Worm (Caenorhabditis elegans) whole organism, mixed stage, embryonic: ENCODE results near the gene vms-1.

Experiments
- M03D4.4 ChIP-seq: sonication (generic microtip); optimal IDR thresholded peaks from 2 replicates; lab custom pipeline; 2017; ENCODE audit warnings: mild to moderate bottlenecking, missing genetic modification characterization, missing compliant biosample characterization
- blmp-1 ChIP-seq: fragments of 150-350 bp; optimal IDR thresholded peaks from 2 replicates; lab custom pipeline; 2014; ENCODE audit warnings: missing biosample characterization, missing genetic modification characterization
- ceh-83 ChIP-seq: fragments of 200-800 bp; sonication (Bioruptor generic); optimal IDR thresholded peaks from 2 replicates; lab custom pipeline; 2018; ENCODE audit warnings: mild to moderate bottlenecking, missing genetic modification characterization, missing compliant biosample characterization
- hlh-1 ChIP-seq: fragments of 150-350 bp; optimal IDR thresholded peaks from 2 replicates; lab custom pipeline; 2014; ENCODE audit warnings: missing biosample characterization, missing genetic modification reagents, missing genetic modification characterization
- lin-13 ChIP-seq: fragments of 150-350 bp; optimal IDR thresholded peaks from 2 replicates; lab custom pipeline; 2014; ENCODE audit warnings: missing biosample characterization, missing genetic modification characterization
- lin-32 ChIP-seq: fragments of 200-800 bp; sonication (Bioruptor generic); optimal IDR thresholded peaks from 2 replicates; lab custom pipeline; 2018; ENCODE audit warnings: mild to moderate bottlenecking, missing genetic modification characterization, missing compliant biosample characterization
- mls-2 ChIP-seq: sonication (generic microtip); optimal IDR thresholded peaks from 2 replicates; lab custom pipeline; 2016; ENCODE audit warnings: mild to moderate bottlenecking, missing genetic modification characterization, moderate library complexity, missing compliant biosample characterization
- nhr-12 ChIP-seq: fragments of 150-350 bp; optimal IDR thresholded peaks from 2 replicates; lab custom pipeline; 2014; ENCODE audit warnings: missing biosample characterization, missing genetic modification characterization
- nhr-2 ChIP-seq: fragments of 150-350 bp; optimal IDR thresholded peaks from 2 replicates; lab custom pipeline; 2014; ENCODE audit warnings: missing biosample characterization, missing genetic modification characterization
- nhr-237 ChIP-seq: fragments of 150-350 bp; optimal IDR thresholded peaks from 2 replicates; lab custom pipeline; 2014; ENCODE audit warnings: missing biosample characterization, missing genetic modification characterization
- pha-4 ChIP-seq: fragments of 150-350 bp; optimal IDR thresholded peaks from 2 replicates; lab custom pipeline; 2018; ENCODE audit warnings: missing biosample characterization, missing genetic modification reagents, missing genetic modification characterization
- sem-2 ChIP-seq: fragments of 200-800 bp; sonication (Bioruptor generic); optimal IDR thresholded peaks from 2 replicates; lab custom pipeline; 2018; ENCODE audit warnings: mild to moderate bottlenecking, missing genetic modification characterization, missing compliant biosample characterization
- snpc-4 ChIP-seq: fragments of 150-350 bp; optimal IDR thresholded peaks from 2 replicates; lab custom pipeline; 2014; ENCODE audit warnings: missing biosample characterization, missing genetic modification characterization
- sptf-1 ChIP-seq: sonication (generic microtip); optimal IDR thresholded peaks from 2 replicates; lab custom pipeline; 2017; ENCODE audit warnings: mild to moderate bottlenecking, missing genetic modification characterization, moderate library complexity, missing compliant biosample characterization
- unc-120 ChIP-seq: sonication (generic microtip); optimal IDR thresholded peaks from 2 replicates; lab custom pipeline; 2017; ENCODE audit warnings: missing genetic modification characterization, missing compliant biosample characterization; ENCODE audit not compliant: poor library complexity, severe bottlenecking

Gene vms-1

DNA sequence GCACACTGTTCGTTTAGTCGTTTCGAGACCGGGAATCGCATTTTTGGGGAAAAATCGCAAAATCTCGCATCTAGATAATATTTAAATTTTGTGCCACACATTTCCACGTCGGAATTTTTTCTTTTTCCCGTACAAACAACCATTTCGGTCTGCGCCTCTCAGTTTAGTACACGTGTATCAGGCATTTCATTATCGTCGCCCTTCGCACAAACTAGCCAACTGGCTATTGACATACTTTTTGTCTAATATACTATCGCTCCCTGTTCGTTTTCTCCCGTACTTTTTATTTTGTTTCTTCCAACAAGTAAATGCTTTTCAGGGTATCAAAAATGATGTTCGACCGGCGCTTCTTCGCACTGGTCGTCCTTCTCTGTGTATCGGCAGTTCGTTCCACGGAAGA is 45.0 kb downstream of the vms-1 start, which contains the start of gene C14B9.2:
Gene C14B9.2 (plus strand): TSS at position 320 of the 400 bp plus-strand sequence.
- TF ChIP-seq nhr-12 (tag; lab: Kevin White, UChicago): no peak
- TF ChIP-seq lin-32 (GFP tag; lab: Kevin White, UChicago): no peak
- no peak for TF ChIP-seq ceh-83 (GFP tag; lab: Kevin White, UChicago)
- TF ChIP-seq blmp-1 (tag; lab: Kevin White, UChicago): no peak
- no peak for TF ChIP-seq unc-120 (tag; lab: Kevin White, UChicago)
- no peak for TF ChIP-seq M03D4.4
- TF ChIP-seq nhr-2 (tag; lab: Kevin White, UChicago): no peak
- TF ChIP-seq sptf-1 (tag; lab: Kevin White, UChicago): no peak

DNA sequence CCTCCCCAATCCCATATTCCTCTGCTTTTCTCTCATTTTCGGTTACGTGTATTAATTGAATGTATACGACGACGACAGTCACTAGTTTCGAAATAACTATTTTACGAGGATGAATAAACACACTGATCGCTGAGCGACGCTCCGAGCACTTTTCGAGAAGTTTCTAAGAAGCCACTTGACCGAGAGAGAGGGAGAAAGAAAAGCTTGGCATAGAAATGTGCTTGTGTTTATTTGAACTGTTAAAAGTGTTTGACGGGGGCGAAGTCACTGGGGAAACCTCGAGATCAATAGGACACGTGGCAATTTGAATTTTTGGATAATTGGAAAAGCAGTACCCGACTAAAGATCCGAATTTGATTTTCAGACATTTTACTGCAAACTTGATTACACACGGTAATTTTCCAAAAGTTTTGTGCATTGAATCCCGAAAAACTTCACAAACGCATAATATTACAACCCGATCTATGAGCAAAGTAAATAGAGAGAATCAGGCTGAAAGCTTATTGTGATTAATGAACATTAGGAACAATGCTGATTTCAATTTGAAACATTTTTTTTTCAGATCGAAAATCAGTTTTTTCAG is 48.3 kb downstream of the vms-1 start:
- TF ChIP-seq pha-4 (tag; lab: Kevin White, UChicago): peak; percentile 68
- TF ChIP-seq lin-13 (tag; lab: Kevin White, UChicago): no peak

DNA sequence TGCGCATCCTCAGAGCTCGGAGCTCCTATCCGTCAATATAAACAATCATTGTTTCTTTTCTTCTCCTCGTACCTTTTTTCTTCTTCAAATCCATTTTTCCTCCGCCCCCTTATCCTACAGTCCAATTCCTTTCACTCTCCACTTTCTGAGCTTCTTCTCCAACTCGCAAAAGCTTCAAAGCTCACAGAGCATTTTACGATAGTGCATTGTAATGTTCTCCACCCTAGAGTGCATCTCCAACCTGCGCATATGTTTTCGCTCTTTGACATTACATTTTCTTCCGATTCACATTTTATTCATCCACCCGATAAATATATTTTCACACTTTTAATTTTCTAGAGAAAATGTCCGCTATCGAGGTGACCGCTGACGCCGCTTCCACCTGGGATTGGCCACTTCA is 49.4 kb downstream of the vms-1 start, which contains the start of gene hsp-12.2:
Gene hsp-12.2 (plus strand): TSS at position 301 of the 400 bp plus-strand sequence.
- TF ChIP-seq mls-2 (tag; lab: Kevin White, UChicago): no peak
- no peak for TF ChIP-seq nhr-12 (tag; lab: Kevin White, UChicago)
- TF ChIP-seq hlh-1 (tag; lab: Kevin White, UChicago): peak; percentile 64
- TF ChIP-seq lin-32 (GFP tag; lab: Kevin White, UChicago): no peak
- TF ChIP-seq nhr-237 (tag; lab: Kevin White, UChicago): peak; percentile 23
- no peak for TF ChIP-seq sem-2 (GFP tag; lab: Kevin White, UChicago)
- TF ChIP-seq snpc-4 (tag; lab: Kevin White, UChicago): no peak
